Fruit fly (Drosophila melanogaster): ENCODE data around the gene Cad87A.

Gene Cad87A

dm6 chr3R:11887114-11888037, 61.6 kb downstream of the Cad87A start, which contains the start of gene mthl5 (continued):
- TF ChIP-seq scrt (GFP tag; optimal IDR thresholded peaks at IDR 0.05), result peak; percentile 52
- peak; percentile 61 for TF ChIP-seq Bteb2 (GFP tag; optimal IDR thresholded peaks at IDR 0.05)
- TF ChIP-seq Fer1 (GFP tag; optimal IDR thresholded peaks at IDR 0.05), result no peak
- TF ChIP-seq br (optimal IDR thresholded peaks at IDR 0.05), result no peak
- no peak for TF ChIP-seq sima (GFP tag; optimal IDR thresholded peaks at IDR 0.05)
- TF ChIP-seq prd (optimal IDR thresholded peaks at IDR 0.05), result no peak
- peak; percentile 82 for TF ChIP-seq prd (GFP tag; IDR thresholded peaks at IDR 0.05)
- peak; percentile 74 for TF ChIP-seq CG12769 (tag; optimal IDR thresholded peaks at IDR 0.05)
- TF ChIP-seq al (GFP tag; IDR thresholded peaks at IDR 0.05), result peak; percentile 55; the same call in 1 of the 2 replicates
- no peak for TF ChIP-seq CG30020 (tag; optimal IDR thresholded peaks at IDR 0.05)
- TF ChIP-seq Doc3 (GFP tag; IDR thresholded peaks at IDR 0.05; ENCODE audit: partially characterized antibody), result no peak
- peak; percentile 0 for TF ChIP-seq schlank (tag; optimal IDR thresholded peaks at IDR 0.05)
- no peak; the same call in 1 of the 2 replicates for TF ChIP-seq Ravus (GFP tag; IDR thresholded peaks at IDR 0.05)
- peak; percentile 64 for TF ChIP-seq disco-r (GFP tag; optimal IDR thresholded peaks at IDR 0.05)
- peak; percentile 72 for TF ChIP-seq trh (GFP tag; optimal IDR thresholded peaks at IDR 0.05)
- peak; percentile 61 for TF ChIP-seq slou (GFP tag; optimal IDR thresholded peaks at IDR 0.05)
- peak in 1 of 2 experiments; percentile 51 for TF ChIP-seq Hr78 (GFP tag; optimal IDR thresholded peaks at IDR 0.05)
- TF ChIP-seq nom (GFP tag; optimal IDR thresholded peaks at IDR 0.05), result peak; percentile 74
- no peak for TF ChIP-seq eve (GFP tag; optimal IDR thresholded peaks at IDR 0.05)
- TF ChIP-seq Taf1 (GFP tag; IDR thresholded peaks at IDR 0.05), result no peak
- peak; percentile 41 for TF ChIP-seq CG15011 (GFP tag; optimal IDR thresholded peaks at IDR 0.05)
- TF ChIP-seq zen (tag; optimal IDR thresholded peaks at IDR 0.05), result peak; percentile 42
- peak; percentile 44 for TF ChIP-seq Hmx (GFP tag; optimal IDR thresholded peaks at IDR 0.05)
- peak; percentile 89 for TF ChIP-seq Oli (tag; optimal IDR thresholded peaks at IDR 0.05)
- peak; percentile 46; the same call in 2 of the 3 replicates for TF ChIP-seq CG34422 (GFP tag; IDR thresholded peaks at IDR 0.05)
- TF ChIP-seq Side (GFP tag; optimal IDR thresholded peaks at IDR 0.05), result peak; percentile 29
- no peak for TF ChIP-seq CG12299 (tag; optimal IDR thresholded peaks at IDR 0.05)
- no peak for TF ChIP-seq Elba2 (GFP tag; optimal IDR thresholded peaks at IDR 0.05)
- TF ChIP-seq en (GFP tag; optimal IDR thresholded peaks at IDR 0.05), result peak; percentile 66
- peak; percentile 44; the same call in 1 of the 2 replicates for TF ChIP-seq Lim3 (GFP tag; IDR thresholded peaks at IDR 0.05)
- peak; percentile 78 for TF ChIP-seq nerfin-1 (tag; optimal IDR thresholded peaks at IDR 0.05)
- TF ChIP-seq shn (GFP tag; optimal IDR thresholded peaks at IDR 0.05), result peak; percentile 82
- TF ChIP-seq CG10366 (GFP tag; IDR thresholded peaks at IDR 0.05), result peak; percentile 77
- peak; percentile 71 for TF ChIP-seq Six4 (GFP tag; optimal IDR thresholded peaks at IDR 0.05)
- TF ChIP-seq tx (GFP tag; optimal IDR thresholded peaks at IDR 0.05), result peak; percentile 79
- peak; percentile 73 for TF ChIP-seq HLH3B (GFP tag; IDR thresholded peaks at IDR 0.05)
- peak; percentile 75 for TF ChIP-seq ttk (GFP tag; IDR thresholded peaks at IDR 0.05)
- TF ChIP-seq gcm2 (GFP tag; optimal IDR thresholded peaks at IDR 0.05), result peak; percentile 70
- TF ChIP-seq CG8359 (GFP tag; optimal IDR thresholded peaks at IDR 0.05; ENCODE audit: borderline replicate concordance), result peak; percentile 69
- peak; percentile 9 for TF ChIP-seq cg (GFP tag; optimal IDR thresholded peaks at IDR 0.05)
- peak; percentile 31 for TF ChIP-seq Mad (GFP tag; optimal IDR thresholded peaks at IDR 0.05)
- TF ChIP-seq dmrt11E (tag; optimal IDR thresholded peaks at IDR 0.05), result peak; percentile 91
- peak; percentile 81 for TF ChIP-seq az2 (GFP tag; optimal IDR thresholded peaks at IDR 0.05)
- TF ChIP-seq sim (GFP tag; IDR thresholded peaks at IDR 0.05), result peak; percentile 11; the same call in 1 of the 2 replicates
- TF ChIP-seq croc (GFP tag; conservative IDR thresholded peaks at IDR 0.05), result peak; percentile 64
- no peak for TF ChIP-seq sqz (GFP tag; optimal IDR thresholded peaks at IDR 0.05)
- TF ChIP-seq crp (GFP tag; optimal IDR thresholded peaks at IDR 0.05), result peak in 1 of 2 experiments; percentile 36
- TF ChIP-seq ems (GFP tag; optimal IDR thresholded peaks at IDR 0.05), result peak; percentile 77
- peak; percentile 96 for TF ChIP-seq row (GFP tag; IDR thresholded peaks at IDR 0.05)

Data from whole organism, embryonic.